Worm (Caenorhabditis elegans): Measurements from ENCODE around the gene F13D12.3.
"Not testable (repeated sequence)": the region's sequence is repeated elsewhere in the genome, so short reads cannot be mapped to it uniquely, and the experiment has no call there.

F13D12.3 gene

DNA sequence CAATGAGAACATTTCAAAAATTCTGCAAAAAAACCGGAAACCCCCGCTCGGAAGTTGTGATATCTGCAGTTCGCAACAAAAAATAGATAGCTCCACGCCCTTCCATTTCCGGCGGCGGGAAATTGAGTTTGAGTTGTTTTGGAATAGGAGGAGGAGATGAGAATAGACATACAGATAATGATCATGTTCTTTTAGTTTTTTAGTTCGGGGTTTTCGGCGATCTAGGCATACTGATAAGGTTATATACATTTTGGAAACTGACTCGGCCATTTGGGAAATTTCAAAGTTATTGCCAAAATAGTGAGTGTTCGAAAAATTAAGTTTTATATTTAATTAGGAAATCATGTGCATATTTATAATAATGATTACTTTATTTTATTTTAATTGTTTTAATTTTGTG, 13.6 kb downstream of the F13D12.3 start:
- no peak for TF ChIP-seq unc-62 (GFP tag; optimal IDR thresholded peaks at IDR 0.05)

DNA sequence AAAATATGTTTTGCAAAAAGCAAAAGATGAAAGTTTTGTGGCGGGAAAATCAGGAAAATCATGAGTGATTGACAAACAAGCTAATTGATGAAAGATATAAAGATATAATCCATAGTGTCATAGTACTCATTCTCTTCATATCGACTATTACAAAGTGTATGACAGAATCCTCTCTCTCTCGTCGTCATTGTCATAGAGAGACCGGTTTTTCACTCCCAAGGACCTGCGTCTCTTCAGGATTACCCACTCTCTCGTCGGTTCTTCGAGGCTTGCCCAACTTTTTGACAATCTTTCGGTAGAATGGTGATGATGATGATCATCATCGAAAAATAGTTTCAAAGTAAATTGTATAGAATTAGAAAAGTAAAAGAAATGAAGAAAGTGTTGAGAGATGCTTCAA, 17.1 kb downstream of the F13D12.3 start:
- no peak for TF ChIP-seq unc-62 (GFP tag; optimal IDR thresholded peaks at IDR 0.05)

DNA sequence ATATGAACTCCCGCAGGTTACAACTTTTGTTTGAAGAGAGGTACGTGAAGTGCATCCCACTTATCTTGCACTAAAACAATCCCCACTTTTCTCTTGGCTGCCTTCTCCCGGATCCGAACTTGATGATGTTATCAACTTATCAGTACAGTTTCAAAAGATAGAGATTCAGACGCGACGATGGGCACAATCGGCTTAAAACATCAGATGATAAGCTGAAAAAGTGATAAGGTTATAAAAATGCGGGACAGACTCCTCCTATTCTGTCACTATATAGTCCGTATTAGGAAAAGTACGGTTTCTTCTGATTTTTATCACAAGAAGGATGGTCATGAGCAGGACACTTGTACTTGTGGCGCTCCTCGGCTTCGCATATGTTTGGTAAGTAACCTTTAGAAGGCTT, 19.0 kb downstream of the F13D12.3 start, which contains the start of gene ctsa-1.2:
TSS of gene ctsa-1.2 (plus strand) at position 160 of the 400 bp plus-strand sequence.
- no peak for TF ChIP-seq unc-62 (GFP tag; optimal IDR thresholded peaks at IDR 0.05)

DNA sequence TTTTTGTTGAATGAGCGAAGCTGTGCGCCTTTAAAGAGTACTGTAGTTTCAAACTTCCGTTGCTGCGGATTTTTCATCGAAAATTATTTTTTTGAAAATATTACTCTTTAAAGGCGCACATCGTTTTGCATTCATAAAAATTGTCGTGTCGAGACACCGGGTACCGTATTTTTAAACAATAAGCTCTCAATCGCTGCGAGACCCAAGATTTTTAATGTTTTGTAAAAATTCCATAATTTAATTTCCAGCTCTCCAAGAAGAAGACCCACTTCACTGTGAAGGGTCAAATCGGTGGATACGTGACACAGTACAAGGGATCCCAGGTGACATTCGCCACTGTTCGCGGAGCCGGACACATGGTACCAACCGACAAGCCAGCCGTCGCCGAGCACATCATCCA, 22.1 kb downstream of the F13D12.3 start:
- no peak for TF ChIP-seq unc-62 (GFP tag; optimal IDR thresholded peaks at IDR 0.05)

DNA sequence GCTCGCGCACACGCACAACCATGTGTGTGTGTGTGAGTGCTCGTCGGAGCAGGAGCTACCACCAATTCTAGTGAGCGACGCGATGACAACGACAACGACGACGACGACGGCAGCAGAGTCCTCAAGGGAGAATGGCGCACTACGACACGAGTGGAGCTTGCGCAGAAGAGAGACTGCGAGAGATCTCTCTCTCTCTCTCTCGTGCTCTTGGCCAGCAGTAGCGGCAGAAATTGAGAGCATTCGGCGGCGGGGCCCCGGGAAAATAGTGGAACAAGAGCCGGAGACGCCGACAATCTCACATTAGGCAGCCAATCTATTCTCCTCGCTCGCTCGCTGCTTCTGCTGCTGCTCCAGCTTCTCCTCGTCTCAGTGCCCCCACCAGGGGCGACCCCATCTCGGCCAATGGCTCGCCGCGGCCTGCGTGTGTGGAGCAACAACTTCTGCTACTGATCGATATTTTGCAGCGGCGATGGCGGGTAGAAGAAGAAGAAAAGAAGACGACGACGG, 26.6 kb downstream of the F13D12.3 start:
- TF ChIP-seq unc-62 (GFP tag; optimal IDR thresholded peaks at IDR 0.05), result no peak

DNA sequence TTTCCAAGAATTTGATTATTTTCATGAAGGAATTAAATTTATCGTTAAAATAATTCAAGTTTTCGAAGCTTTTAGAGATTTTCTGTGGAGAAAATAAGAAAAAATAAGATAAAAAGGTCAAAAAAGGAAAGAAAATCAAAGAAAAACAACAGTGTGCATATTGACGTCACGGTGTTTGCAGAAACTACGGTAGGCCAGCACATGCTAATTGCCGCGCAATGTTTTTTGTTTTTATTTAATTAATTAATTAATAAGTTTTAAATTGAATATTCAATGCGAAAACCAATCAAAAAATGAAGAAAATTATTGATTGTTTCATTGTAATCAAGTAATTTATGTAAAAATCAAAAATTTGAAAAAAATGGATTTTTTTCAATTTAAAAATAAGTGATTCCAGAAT, 27.7 kb downstream of the F13D12.3 start:
- no peak for TF ChIP-seq unc-62 (GFP tag; optimal IDR thresholded peaks at IDR 0.05)

DNA sequence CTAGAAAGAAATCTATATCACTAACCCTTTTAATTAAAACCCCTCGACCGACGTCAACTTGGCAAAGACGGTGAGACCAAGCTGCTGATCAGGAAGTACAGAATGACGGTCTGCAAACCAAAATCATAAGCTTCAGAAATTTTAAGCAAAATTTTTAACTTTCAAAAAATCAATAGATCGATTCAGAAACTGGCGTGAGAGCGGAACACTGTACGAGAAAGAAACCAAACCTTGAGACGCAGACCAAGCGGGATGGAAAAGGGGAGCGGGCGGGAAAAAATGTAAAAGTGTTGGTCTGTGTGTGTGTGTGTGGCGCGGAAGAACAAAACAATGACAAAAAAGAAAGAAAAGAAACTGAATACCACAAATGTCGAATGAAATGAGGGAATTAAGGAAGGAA, 28.3 kb downstream of the F13D12.3 start, which contains the start of the genes F44E5.17 and gpb-1:
TSS of gene F44E5.17 (minus strand) at position 101 of the 400 bp plus-strand sequence.
TSS of gene gpb-1 (minus strand) at position 118 of the 400 bp plus-strand sequence.
- no peak for TF ChIP-seq unc-62 (GFP tag; optimal IDR thresholded peaks at IDR 0.05)

DNA sequence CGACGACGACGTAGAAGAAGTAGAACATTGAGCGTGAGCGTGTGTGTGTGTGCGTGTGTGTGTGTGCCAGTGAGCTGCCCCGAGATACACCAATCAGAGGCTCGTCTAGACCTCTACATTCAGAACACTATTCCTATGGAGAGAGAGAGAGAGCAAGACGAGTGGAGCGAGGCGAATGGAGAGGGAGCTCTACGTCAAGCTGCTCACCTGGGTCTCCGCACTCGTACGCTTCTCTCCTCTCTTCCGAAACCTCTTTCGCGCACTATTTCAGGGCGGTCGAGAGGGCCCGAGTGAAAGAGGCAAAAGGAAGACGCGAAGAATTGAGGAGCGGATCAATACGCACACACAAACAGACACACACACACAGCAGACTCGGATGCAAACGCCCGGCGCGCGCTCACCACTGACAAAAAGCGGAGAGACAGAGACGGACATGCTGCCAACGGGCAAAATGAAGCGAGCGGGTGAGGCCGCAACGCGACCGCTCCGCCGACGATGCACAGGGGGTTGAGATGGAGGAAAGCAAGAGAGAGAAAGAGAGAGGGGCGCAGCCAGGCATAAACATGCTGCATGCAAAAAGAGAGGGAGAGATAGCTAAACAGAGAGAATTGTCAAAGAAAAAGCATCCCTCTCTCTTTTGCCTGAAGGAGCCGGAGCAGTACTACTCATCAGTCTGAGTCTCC, 29.4 kb downstream of the F13D12.3 start:
- TF ChIP-seq unc-62 (GFP tag; optimal IDR thresholded peaks at IDR 0.05), result no peak

DNA sequence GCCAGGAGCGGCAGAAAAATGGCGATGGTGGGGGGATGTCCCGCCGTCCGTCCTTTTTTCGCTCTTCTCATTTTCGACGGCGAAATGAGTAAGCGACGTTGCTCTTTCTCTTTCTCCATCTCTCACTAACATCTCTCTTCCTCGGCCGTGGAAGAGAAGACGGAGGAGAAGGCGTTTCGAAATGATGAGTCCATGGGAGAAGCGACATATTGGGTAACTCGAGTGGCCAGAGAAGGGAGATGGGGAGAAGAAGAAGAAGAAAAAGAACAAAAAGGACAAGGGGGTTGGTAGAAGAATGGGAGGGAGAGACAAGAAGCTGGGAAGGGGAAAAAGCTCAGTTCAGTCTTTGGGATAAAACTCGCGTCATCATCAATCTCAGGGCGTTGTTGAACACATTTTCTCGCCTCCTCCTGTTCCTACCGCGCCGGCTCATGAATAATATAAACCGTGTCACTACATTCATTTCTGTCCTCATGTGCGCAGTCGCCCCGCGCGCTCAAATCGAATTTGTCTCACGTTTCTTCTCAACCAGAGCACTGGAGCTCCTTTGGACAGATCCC, 31.5 kb downstream of the F13D12.3 start:
- TF ChIP-seq unc-62 (GFP tag; optimal IDR thresholded peaks at IDR 0.05), result no peak

DNA sequence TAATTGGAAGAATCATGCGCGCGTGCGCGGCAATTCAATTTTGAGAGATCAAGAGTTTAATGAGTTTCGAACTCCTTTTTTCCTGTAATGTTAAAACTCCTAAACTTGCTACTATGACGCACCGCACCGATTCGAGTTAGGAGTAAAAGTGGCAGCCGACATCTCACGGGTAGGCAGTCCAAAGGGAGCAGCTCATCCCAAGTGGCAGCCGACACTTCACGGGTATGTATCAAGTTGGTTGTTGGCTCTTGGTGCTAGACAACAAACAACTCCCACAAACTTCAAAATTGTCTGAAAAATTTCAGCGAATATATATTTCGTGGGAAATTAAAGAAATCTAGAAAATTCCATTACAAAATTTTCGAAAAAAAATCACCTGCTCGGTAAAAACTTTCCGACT, 33.0 kb downstream of the F13D12.3 start:
- no peak for TF ChIP-seq unc-62 (GFP tag; optimal IDR thresholded peaks at IDR 0.05)

DNA sequence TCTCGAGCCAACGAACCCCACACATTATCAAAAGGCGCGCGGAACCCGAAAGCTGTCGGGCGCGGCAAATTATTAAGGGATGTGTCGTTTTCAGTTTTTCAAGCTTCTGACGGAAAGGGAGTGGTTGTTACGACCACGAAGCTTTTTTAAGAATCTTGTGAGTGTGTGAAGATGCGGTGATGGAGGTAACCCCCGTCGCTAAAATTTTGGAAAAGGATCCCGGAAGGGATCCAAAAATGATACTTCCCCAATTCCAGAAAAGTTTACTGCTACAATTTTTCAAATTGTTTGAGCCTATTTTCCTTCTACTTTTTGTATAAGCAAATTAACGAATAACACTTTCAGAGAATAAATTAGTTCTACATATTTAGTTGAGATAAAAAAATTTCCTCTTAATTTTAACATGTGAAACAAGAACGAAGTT, 36.5 kb downstream of the F13D12.3 start:
- TF ChIP-seq unc-62 (GFP tag; optimal IDR thresholded peaks at IDR 0.05), result no peak

DNA sequence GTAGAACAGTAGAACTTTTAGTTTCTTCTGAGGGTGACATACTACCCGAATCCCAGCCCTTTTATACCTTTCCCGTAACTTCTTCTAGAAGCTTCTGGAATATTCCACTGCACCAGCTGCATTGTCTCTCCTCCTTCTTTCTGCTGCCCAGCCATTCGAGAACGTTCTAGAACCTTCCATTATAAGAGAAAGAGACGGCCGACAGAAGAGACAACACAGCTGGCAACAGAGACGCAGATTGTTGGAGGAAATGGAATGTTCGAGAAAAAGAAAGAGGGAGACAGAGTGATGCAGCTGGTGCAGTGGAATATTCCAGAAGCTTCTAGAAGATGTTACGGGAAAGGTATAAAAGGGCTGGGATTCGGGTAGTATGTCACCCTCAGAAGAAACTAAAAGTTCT, 39.1 kb downstream of the F13D12.3 start, which contains the start of the genes F44E5.4 and F44E5.5:
TSS of gene F44E5.4 (minus strand) at position 35 of the 400 bp plus-strand sequence.
TSS of gene F44E5.5 (plus strand) at position 386 of the 400 bp plus-strand sequence.
- not testable (repeated sequence) for TF ChIP-seq unc-62 (GFP tag; optimal IDR thresholded peaks at IDR 0.05)

DNA sequence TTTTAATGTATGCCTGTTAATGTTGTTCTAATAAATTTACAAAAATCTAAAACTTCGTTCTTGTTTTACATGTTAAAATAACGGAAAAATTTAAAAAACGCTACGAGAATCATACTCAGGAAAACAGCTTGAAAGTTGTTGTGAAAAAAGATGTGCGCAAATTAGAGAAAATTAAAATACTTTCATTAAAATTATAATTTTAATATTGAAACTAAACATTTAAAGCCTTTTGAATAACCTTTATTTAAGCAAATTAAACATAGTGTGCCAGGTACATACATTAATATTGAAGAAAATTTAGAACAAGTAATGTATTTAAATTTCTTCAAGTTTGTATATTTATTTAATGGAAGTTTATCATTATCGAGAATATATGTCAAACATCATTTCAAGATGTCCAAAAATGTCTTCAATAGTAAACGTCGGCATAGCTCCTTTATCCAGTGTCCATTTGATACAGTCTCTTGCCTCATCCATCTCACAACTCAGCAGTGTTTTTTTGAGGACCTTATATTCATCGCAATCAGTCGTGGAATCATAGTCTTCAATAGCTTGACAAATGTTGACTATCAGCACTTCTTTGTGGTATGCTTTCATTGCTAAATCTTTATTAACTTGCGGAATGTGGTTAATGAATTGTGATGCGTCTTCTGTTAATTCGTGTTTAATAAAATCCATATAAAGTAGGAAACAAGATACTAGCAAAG, 41.8 kb downstream of the F13D12.3 start:
- TF ChIP-seq unc-62 (GFP tag; optimal IDR thresholded peaks at IDR 0.05), result no peak

DNA sequence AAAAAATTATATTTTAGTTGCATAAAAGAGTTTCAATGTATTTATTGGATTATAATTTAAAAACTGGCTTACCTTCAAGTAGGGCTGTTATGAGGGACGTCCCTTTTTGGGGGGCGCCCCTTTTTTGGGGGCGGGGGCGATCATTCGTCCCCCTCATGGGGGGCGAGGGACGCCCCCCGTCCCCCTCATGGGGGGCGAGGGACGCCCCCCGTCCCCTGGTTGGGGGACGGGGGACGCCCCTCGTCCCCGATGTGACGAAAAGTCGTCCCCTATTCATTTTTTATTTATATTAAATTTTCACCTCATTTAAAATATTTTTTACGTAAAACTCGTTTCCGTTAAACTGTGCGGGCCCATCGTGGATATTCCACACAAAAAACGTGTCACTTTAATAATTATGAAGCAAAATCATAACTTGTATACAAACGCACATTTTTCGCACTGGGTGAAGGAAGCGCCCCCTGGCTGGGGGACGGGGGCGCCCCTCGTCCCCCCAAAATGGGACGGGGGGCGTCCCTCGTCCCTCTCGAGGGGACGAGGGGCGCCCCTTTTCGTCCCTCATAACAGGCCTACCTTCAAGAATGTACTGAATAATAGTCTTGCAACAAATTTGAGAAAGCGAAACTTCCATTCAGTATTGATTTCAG, 45.4 kb downstream of the F13D12.3 start:
- TF ChIP-seq unc-62 (GFP tag; optimal IDR thresholded peaks at IDR 0.05), result no peak

DNA sequence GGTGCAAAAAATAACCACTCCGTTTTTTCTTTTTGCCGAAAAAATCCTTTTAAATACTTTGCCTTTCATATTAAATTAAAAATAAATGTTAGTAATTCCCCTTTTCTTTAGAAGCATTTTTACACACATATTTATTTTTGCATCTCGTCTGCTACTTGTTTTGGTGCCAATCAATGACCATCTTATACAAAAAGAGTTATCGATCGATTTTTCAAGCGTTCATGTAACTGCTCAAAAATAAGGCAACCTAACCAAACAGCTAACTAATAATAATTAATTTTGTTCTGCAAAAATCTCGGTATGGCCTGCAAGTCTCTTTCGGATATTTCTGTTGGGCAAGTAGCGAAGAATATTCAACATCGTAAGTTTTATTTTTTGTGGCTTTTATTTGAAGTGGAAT, 46.3 kb downstream of the F13D12.3 start, which contains the start of gene F44E5.2:
TSS of gene F44E5.2 (plus strand) at position 301 of the 400 bp plus-strand sequence.
- TF ChIP-seq unc-62 (GFP tag; optimal IDR thresholded peaks at IDR 0.05), result no peak
